Worm (Caenorhabditis elegans) whole organism, dauer: ENCODE measurements around the gene F26C11.4.

Experiments used
- unc-62 ChIP-seq: sonication (generic microtip); optimal IDR thresholded peaks from 2 replicates; lab custom pipeline; 2017; ENCODE audit warnings: missing biosample characterization, missing genetic modification reagents, missing genetic modification characterization

The F26C11.4 gene

ce11 chrII:9916177-9916576 is at the start of gene F26C11.4:
Gene F26C11.4 (minus strand): TSS chrII:9916277.
- TF ChIP-seq unc-62 (GFP tag; lab: Kevin White, UChicago): no peak

DNA sequence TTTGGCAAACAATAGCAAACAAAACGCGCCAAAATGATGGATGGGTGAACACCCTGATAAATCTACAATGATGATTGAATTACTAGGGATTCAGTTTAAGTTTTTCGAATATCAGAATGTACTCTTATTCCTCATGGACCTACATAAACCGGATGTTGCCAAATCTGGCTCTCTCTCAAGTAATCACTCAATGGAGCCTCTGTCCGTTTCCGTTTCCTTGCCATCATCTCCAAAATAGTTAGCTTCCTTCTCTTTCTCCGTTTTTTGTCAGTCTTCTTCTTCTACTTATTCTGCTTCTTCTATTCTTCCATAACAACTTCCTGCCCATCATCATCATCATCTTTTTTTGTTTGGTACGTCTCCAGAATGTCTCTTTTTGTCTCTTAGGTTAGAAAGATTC is 49.2 kb upstream of the F26C11.4 start:
- TF ChIP-seq unc-62 (GFP tag; lab: Kevin White, UChicago): no peak

ce11 chrII:9963808-9964207 is 47.7 kb upstream of the F26C11.4 start:
- no peak for TF ChIP-seq unc-62 (GFP tag; lab: Kevin White, UChicago)

ce11 chrII:9960127-9960526 is 44.0 kb upstream of the F26C11.4 start:
- TF ChIP-seq unc-62 (GFP tag; lab: Kevin White, UChicago): no peak

ce11 chrII:9956116-9956515 is 40.0 kb upstream of the F26C11.4 start:
- no peak for TF ChIP-seq unc-62 (GFP tag; lab: Kevin White, UChicago)

DNA sequence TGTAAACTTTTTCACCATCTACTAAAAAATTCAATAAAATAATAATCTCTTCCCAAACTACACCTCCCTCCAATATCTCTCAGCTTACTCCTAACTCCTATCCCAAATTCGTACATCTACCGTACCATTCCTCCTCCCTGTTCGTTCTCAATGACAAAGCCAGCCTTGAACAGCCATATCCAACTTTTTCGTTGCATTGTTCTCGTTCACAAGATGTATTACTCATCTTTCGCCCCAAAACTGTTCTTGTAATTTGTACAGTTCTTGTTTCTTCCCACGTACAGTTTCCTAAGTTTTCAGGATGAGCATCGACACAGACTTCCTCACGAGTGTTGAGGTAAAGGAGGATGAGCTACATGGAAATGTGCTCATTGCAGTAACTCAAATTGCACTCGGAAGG is 38.8 kb upstream of the F26C11.4 start, which contains the start of gene egl-43:
Gene egl-43 (plus strand): TSS at position 301 of the 400 bp plus-strand sequence.
- TF ChIP-seq unc-62 (GFP tag; lab: Kevin White, UChicago): no peak

- TF ChIP-seq unc-62 (GFP tag; lab: Kevin White, UChicago): no peak
Measured at ce11 chrII:9951846-9952245, 35.8 kb upstream of the F26C11.4 start.

DNA sequence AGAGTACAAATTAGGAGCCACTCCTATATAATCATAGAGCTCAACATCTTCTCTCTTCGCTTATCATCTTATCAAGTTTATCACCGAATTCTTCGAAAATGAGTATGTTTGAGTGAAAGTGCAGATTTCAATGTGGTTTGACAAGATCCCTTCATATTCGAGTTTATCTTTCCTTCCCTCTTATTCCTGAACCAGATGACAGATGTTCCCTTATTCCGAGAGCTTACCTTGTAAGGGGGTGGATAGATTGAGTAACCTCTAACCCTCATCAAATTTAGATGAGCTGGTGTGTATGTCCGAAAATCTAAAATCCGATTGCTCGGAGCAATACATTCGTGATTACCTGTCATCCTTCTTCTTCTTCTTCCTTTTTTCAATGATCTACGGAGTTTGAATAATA is 32.6 kb upstream of the F26C11.4 start:
- no peak for TF ChIP-seq unc-62 (GFP tag; lab: Kevin White, UChicago)

DNA sequence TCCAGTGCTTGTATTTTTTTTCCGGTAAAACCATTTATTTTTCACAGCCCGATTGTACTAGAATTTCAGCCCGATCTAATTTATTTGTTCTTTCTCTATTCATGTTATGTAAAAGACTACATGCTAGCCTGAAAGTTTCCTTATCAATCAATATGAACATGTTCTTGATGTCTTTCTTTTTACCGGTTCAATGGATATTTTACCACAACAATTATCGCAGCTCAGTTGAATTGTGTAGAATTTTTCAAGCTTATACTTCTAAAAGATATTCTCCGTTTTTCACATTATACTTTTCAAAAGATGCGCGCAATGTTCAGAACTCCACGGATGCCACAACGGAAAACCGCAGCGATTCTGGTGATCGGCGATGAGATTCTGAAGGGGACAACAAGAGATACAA is 27.8 kb upstream of the F26C11.4 start, which contains the start of gene flad-1:
Gene flad-1 (plus strand): TSS at position 301 of the 400 bp plus-strand sequence.
- TF ChIP-seq unc-62 (GFP tag; lab: Kevin White, UChicago): no peak

DNA sequence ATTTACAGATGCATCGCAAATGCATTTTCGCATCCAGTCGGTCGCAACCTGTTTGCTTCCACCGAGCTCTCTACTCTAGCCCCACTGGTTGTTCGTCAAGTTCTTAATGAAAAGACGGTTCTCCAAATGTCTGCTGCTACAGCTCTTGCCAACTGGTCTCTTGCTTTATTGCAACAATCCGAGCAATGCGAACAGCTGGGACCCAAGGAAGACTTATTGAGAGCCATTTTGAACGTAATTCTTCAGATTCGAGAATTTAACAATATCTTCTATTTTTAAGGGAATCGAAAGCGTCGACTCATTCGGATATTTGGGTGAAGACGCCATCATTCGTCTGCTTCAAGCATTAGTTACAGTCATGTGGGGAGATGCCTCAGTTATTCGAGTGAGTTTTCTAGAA is 27.2 kb upstream of the F26C11.4 start:
- no peak for TF ChIP-seq unc-62 (GFP tag; lab: Kevin White, UChicago)

- no peak for TF ChIP-seq unc-62 (GFP tag; lab: Kevin White, UChicago)
Measured at ce11 chrII:9940430-9940829, 24.4 kb upstream of the F26C11.4 start, which contains the start of gene ufd-3. Gene ufd-3 (plus strand): TSS chrII:9940753.

ce11 chrII:9938877-9939276 is 22.8 kb upstream of the F26C11.4 start, which contains the start of the genes C05C10.7 and C05C10.5:
Gene C05C10.7 (minus strand): TSS chrII:9938971.
Gene C05C10.5 (plus strand): TSS chrII:9939040.
- no peak for TF ChIP-seq unc-62 (GFP tag; lab: Kevin White, UChicago)

ce11 chrII:9937611-9938010 is 21.5 kb upstream of the F26C11.4 start:
- no peak for TF ChIP-seq unc-62 (GFP tag; lab: Kevin White, UChicago)

DNA sequence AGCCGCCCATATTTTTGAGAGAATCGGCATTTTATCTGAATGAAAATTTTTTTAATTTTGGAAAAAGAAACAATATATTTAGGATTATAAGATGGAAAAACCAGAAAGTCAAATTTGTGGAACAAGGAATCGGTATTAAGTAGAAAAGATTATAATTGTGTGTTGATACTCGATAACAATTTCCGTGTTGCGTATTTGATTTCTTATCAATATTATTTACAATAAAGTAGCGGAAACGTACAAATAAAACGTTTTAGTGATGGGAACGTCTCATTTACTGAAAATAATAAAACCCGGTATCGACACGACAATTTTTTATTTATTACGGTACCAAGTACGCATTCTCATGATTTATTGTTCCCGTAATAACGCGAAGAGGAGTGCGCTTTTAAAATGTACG is 20.8 kb upstream of the F26C11.4 start, which contains the start of gene C05C10.3:
Gene C05C10.3 (minus strand): TSS at position 35 of the 400 bp plus-strand sequence.
- no peak for TF ChIP-seq unc-62 (GFP tag; lab: Kevin White, UChicago)

ce11 chrII:9935664-9936063 is 19.6 kb upstream of the F26C11.4 start:
- TF ChIP-seq unc-62 (GFP tag; lab: Kevin White, UChicago): no peak

- no peak for TF ChIP-seq unc-62 (GFP tag; lab: Kevin White, UChicago)
Measured at ce11 chrII:9935044-9935599, 19.0 kb upstream of the F26C11.4 start.

DNA sequence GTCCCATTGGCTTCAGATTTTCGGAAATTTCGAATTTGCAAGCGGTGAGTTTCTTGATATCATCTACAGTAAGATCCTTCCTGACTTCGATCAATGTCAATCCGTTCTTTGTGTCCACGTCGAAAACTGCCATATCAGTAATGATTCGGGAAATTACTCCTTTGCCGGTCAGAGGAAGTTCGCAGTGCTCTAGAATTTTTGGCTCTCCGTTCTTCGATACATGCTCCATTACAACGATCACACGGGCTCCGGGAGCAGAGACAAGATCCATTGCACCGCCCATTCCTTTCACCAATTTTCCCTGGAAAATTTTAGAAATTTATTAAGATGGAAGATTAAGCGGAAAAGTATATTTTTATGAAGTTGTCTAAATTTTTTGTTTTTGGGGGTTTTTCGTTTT is 18.5 kb upstream of the F26C11.4 start:
- TF ChIP-seq unc-62 (GFP tag; lab: Kevin White, UChicago): no peak
